Worm (Caenorhabditis elegans) whole organism, L2 larva: ENCODE measurements around the gene rpl-10.

Experiments used
- ama-1 ChIP-seq: fragments of 150-350 bp; optimal IDR thresholded peaks from 2 replicates; lab custom pipeline; 2018; ENCODE audit warnings: inconsistent platforms
- blmp-1 ChIP-seq: sonication (generic microtip); optimal IDR thresholded peaks from 2 replicates; lab custom pipeline; 2017; ENCODE audit warnings: missing genetic modification characterization, mild to moderate bottlenecking, missing compliant biosample characterization, antibody characterized with exemption, moderate library complexity; ENCODE audit not compliant: insufficient read depth
- lin-11 ChIP-seq: fragments of 150-350 bp; sonication (generic microtip); optimal IDR thresholded peaks from 2 replicates; lab custom pipeline; 2014; ENCODE audit warnings: missing biosample characterization, missing genetic modification characterization, inconsistent platforms, mixed read lengths
- lsy-2 ChIP-seq, 2 experiments: fragments of 150-350 bp in 1 of 2; sonication (generic microtip) in 1 of 2; optimal IDR thresholded peaks; 2 replicates each; lab custom pipeline; 2014 to 2017; ENCODE audit warnings: missing biosample characterization in 2 of 2, missing genetic modification characterization in 2 of 2
- nhr-11 ChIP-seq: fragments of 150-350 bp; optimal IDR thresholded peaks from 2 replicates; lab custom pipeline; 2014; ENCODE audit warnings: missing biosample characterization, missing genetic modification characterization
- snpc-4 ChIP-seq: fragments of 150-350 bp; optimal IDR thresholded peaks from 2 replicates; lab custom pipeline; 2014; ENCODE audit warnings: missing biosample characterization, missing genetic modification characterization
- unc-62 ChIP-seq: fragments of 150-350 bp; optimal IDR thresholded peaks from 2 replicates; lab custom pipeline; 2014; ENCODE audit warnings: missing biosample characterization, missing genetic modification reagents, missing genetic modification characterization
- ztf-4 ChIP-seq: fragments of 150-350 bp; optimal IDR thresholded peaks from 2 replicates; lab custom pipeline; 2014; ENCODE audit warnings: missing biosample characterization, missing genetic modification characterization

- TF ChIP-seq lin-11 (tag; lab: Kevin White, UChicago) = no peak
- TF ChIP-seq nhr-11 (tag; lab: Kevin White, UChicago) = no peak
- no peak for TF ChIP-seq ztf-4 (tag; lab: Kevin White, UChicago)
- no peak for TF ChIP-seq unc-62 (GFP tag; lab: Kevin White, UChicago)
- no peak for TF ChIP-seq lsy-2 (tag; optimal IDR thresholded peaks at IDR 0.05; lab: Kevin White, UChicago)
- TF ChIP-seq ama-1 = no peak
- no peak for TF ChIP-seq blmp-1 (tag; lab: Kevin White, UChicago)
- TF ChIP-seq snpc-4 (tag; lab: Kevin White, UChicago) = no peak
Measured at ce11 chrII:8102041-8102440, 41.6 kb upstream of the rpl-10 start, which contains the start of gene sre-2.
